Fruit fly (Drosophila melanogaster): Measurements from ENCODE around the gene mbc.

The mbc gene

dm6 chr3R:23763622-23764273, 17.8 kb upstream of the mbc start, which contains the start of gene Lsd-1 (continued):
- no peak for TF ChIP-seq fd85E (GFP tag; optimal IDR thresholded peaks at IDR 0.05)
- peak; percentile 22 for TF ChIP-seq Smox (GFP tag; optimal IDR thresholded peaks at IDR 0.05)
- no peak for TF ChIP-seq fd59A (GFP tag; optimal IDR thresholded peaks at IDR 0.05)
- TF ChIP-seq Hr4 (GFP tag; optimal IDR thresholded peaks at IDR 0.05), result peak; percentile 31
- TF ChIP-seq CG8119 (GFP tag; IDR thresholded peaks at IDR 0.05), result peak; percentile 44; the same call in 1 of the 3 replicates
- TF ChIP-seq CG32006 (GFP tag; optimal IDR thresholded peaks at IDR 0.05), result peak; percentile 54
- TF ChIP-seq svp (GFP tag), result peak; percentile 98
- peak; percentile 54 for TF ChIP-seq Ets96B (tag; optimal IDR thresholded peaks at IDR 0.05)
- TF ChIP-seq Eip78C (GFP tag), result peak; percentile 87
- no peak for TF ChIP-seq Blimp-1 (GFP tag; optimal IDR thresholded peaks at IDR 0.05)
- no peak for TF ChIP-seq vri (GFP tag; optimal IDR thresholded peaks at IDR 0.05)
- TF ChIP-seq fkh (GFP tag; optimal IDR thresholded peaks at IDR 0.05), result no peak
- TF ChIP-seq Eip75B (GFP tag; optimal IDR thresholded peaks at IDR 0.05), result no peak
- peak; percentile 76 for TF ChIP-seq CG6808 (GFP tag; optimal IDR thresholded peaks at IDR 0.05)
- no peak for TF ChIP-seq acj6 (GFP tag; optimal IDR thresholded peaks at IDR 0.05)
- TF ChIP-seq pdm3 (GFP tag; optimal IDR thresholded peaks at IDR 0.05), result no peak
- peak; percentile 2 for TF ChIP-seq OdsH (GFP tag; optimal IDR thresholded peaks at IDR 0.05)
- TF ChIP-seq CG11902 (GFP tag; optimal IDR thresholded peaks at IDR 0.05), result no peak
- no peak for TF ChIP-seq topi (GFP tag; optimal IDR thresholded peaks at IDR 0.05)
- peak; percentile 9 for TF ChIP-seq CG3919 (GFP tag; optimal IDR thresholded peaks at IDR 0.05)
- TF ChIP-seq CG11762 (GFP tag; optimal IDR thresholded peaks at IDR 0.05; ENCODE audit: insufficient read depth), result no peak
- no peak for TF ChIP-seq Hr39 (GFP tag; optimal IDR thresholded peaks at IDR 0.05)
- TF ChIP-seq dsx (GFP tag; optimal IDR thresholded peaks at IDR 0.05; ENCODE audit: poor library complexity, severe bottlenecking), result peak; percentile 43
- peak; percentile 46 for TF ChIP-seq CG10669 (GFP tag; optimal IDR thresholded peaks at IDR 0.05)
- peak; percentile 28 for TF ChIP-seq CG10631 (GFP tag; optimal IDR thresholded peaks at IDR 0.05)
- no peak for TF ChIP-seq CG11294 (GFP tag; IDR thresholded peaks at IDR 0.05)
- no peak for TF ChIP-seq CG4318 (GFP tag; optimal IDR thresholded peaks at IDR 0.05)

dm6 chr3R:23767417-23767853, 14.1 kb upstream of the mbc start, which contains the start of the genes CG10214 and CG10375:
Gene CG10214, minus strand, starts transcription at chr3R:23767488.
Gene CG10375, plus strand, starts transcription at chr3R:23767712.
- TF ChIP-seq OdsH (GFP tag; optimal IDR thresholded peaks at IDR 0.05) (peak; percentile 71), CG32006 (GFP tag; optimal IDR thresholded peaks at IDR 0.05) (peak; percentile 58), CG8319 (GFP tag; optimal IDR thresholded peaks at IDR 0.05) (peak; percentile 46), CG8632 (GFP tag; optimal IDR thresholded peaks at IDR 0.05) (peak; percentile 50), CG4318 (GFP tag; optimal IDR thresholded peaks at IDR 0.05) (no peak), dac (GFP tag; optimal IDR thresholded peaks at IDR 0.05) (peak; percentile 45), spab (GFP tag; optimal IDR thresholded peaks at IDR 0.05) (no peak), CG3919 (GFP tag; optimal IDR thresholded peaks at IDR 0.05) (peak; percentile 75), Sox102F (GFP tag; optimal IDR thresholded peaks at IDR 0.05) (peak; percentile 59), acj6 (GFP tag; optimal IDR thresholded peaks at IDR 0.05) (peak; percentile 67), CG15336 (GFP tag; IDR thresholded peaks at IDR 0.05) (peak; percentile 45; the same call in 1 of the 2 replicates), eg (GFP tag; IDR thresholded peaks at IDR 0.05) (peak; percentile 73; the same call in 2 of the 3 replicates), CG6808 (GFP tag; optimal IDR thresholded peaks at IDR 0.05) (peak; percentile 14), CG11762 (GFP tag; optimal IDR thresholded peaks at IDR 0.05; ENCODE audit: insufficient read depth) (peak; percentile 0), Gug (GFP tag; IDR thresholded peaks at IDR 0.05) (peak; percentile 57; the same call in 1 of the 2 replicates), salr (GFP tag; optimal IDR thresholded peaks at IDR 0.05) (peak; percentile 5 to 21), CG3032 (tag; optimal IDR thresholded peaks at IDR 0.05) (peak; percentile 67), CG16779 (tag; optimal IDR thresholded peaks at IDR 0.05) (no peak), Blimp-1 (GFP tag; optimal IDR thresholded peaks at IDR 0.05) (no peak), fkh (GFP tag; optimal IDR thresholded peaks at IDR 0.05) (peak; percentile 88), CG6163 (GFP tag; IDR thresholded peaks at IDR 0.05) (peak; percentile 74), net (GFP tag; optimal IDR thresholded peaks at IDR 0.05) (peak; percentile 22), CG34406 (GFP tag; optimal IDR thresholded peaks at IDR 0.05) (peak; percentile 60), CG6854 (GFP tag; optimal IDR thresholded peaks at IDR 0.05) (peak; percentile 52), CG8119 (GFP tag; IDR thresholded peaks at IDR 0.05) (peak; percentile 53; the same call in 1 of the 3 replicates), Smox (GFP tag; optimal IDR thresholded peaks at IDR 0.05) (peak; percentile 60), Lpt (GFP tag; optimal IDR thresholded peaks at IDR 0.05) (no peak), Hr38 (GFP tag; optimal IDR thresholded peaks at IDR 0.05) (peak; percentile 8), fd85E (GFP tag; optimal IDR thresholded peaks at IDR 0.05) (no peak), Hr39 (GFP tag; optimal IDR thresholded peaks at IDR 0.05) (peak; percentile 72), CG1621 (tag; optimal IDR thresholded peaks at IDR 0.05) (peak; percentile 41), CG7368 (GFP tag; optimal IDR thresholded peaks at IDR 0.05) (peak; percentile 60), cyc (GFP tag; optimal IDR thresholded peaks at IDR 0.05) (peak; percentile 72), Eip75B (GFP tag; optimal IDR thresholded peaks at IDR 0.05) (peak; percentile 58), Eip78C (GFP tag) (peak; percentile 80)

All from whole organism, prepupa.